Worm (Caenorhabditis elegans) whole organism, dauer: Measurements from ENCODE around the gene srlf-36.

Experiments used
- unc-62 ChIP-seq: sonication (generic microtip); optimal IDR thresholded peaks from 2 replicates; lab custom pipeline; 2017; ENCODE audit warnings: missing biosample characterization, missing genetic modification reagents, missing genetic modification characterization

The srlf-36 gene

DNA sequence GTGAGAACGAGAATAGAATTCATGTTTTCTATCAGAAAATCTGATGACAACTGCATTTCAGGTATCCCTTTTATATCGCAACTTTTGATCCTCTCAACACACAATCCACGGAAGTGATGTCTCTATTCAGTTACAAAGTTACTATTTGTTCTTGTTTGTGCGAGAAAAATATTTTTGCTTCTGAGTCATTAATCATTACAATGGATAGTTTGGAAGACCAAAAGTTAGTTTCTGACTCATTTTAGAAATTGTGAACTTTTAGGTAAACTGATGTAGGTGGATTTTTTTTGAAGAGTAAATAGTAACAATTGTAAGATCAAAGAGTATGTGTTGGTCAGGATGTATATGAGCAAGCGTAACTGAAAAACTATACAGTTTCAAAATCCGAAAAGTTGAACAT is at the start of gene srlf-36:
Gene srlf-36, minus strand, starts transcription at position 101 of the 400 bp plus-strand sequence.
- TF ChIP-seq unc-62 = no peak

DNA sequence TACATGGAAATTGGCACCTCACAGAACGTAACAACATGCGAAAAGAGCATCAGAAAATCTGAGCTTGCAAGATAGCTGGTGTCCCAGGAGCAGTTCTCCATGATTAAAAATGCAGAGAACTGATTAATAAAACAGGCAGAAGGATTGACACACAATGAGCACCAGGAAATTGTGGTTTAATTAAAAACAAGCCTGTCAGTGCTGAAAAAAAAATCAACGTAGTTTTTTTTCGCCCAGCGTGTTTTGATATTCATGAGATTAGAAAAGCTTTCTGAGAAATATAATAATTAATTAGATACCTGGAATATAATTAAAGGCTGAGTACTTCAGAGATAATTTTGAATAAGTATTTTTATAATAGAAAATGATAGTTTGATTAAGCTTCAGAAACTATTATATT is 48.1 kb upstream of the srlf-36 start, which contains the start of gene srh-246:
Gene srh-246, minus strand, starts transcription at position 101 of the 400 bp plus-strand sequence.
- TF ChIP-seq unc-62 = no peak

DNA sequence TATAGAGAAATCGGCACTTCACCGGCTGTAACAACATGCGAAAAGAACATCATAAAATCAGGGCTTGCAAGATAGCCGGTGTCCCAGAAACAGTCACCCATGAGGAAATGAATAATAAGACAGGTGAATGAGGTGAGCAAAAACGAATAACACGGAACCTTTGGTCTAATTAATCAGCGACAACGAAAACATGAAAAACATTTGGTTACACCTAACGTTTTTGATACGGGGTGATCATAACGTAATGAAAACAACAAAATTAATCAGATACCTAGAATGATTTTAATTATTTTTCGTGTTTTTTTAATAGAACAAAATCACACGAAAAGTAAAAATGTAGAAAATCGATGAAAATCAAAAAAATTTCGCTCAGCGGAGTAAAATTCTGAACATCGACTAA is 46.3 kb upstream of the srlf-36 start, which contains the start of gene srh-245:
Gene srh-245, minus strand, starts transcription at position 101 of the 400 bp plus-strand sequence.
- TF ChIP-seq unc-62 = no peak

DNA sequence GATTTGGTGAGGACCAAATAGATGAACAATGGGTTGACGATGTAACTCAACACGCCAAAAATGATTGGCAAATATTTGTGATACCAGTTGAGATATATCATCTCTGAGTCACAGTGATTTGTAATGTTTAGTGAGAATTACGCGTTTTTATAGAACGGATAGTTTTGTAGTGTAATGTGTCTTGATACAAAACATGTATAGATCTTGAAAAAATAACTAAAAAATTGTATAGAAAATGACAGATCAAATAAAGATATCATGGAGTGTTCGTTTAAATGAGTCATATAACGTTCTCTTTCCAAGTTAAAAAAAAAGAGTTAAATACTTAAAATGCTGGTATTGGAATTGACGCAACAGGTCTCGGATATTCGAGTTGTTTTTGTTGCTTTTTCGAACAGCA is 44.8 kb upstream of the srlf-36 start, which contains the start of gene srj-6:
Gene srj-6, minus strand, starts transcription at position 101 of the 400 bp plus-strand sequence.
- no peak for TF ChIP-seq unc-62

DNA sequence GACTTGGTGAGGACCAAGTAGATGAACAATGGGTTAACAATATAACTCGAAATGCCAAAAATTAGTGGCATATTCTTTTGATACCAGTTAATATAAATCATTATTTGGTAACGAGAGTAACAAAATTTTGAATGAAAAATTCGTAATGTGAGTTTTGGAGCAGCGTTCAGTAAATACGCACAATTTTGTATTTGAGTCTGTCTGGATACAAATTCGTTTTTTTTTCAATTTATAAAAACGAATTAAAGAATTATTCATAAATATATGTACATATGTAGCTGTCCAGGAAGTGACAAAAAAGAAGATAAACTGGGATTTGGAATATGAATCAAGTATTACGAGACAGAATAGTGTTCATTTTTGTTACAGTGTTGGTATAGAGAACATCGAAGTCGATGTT is 43.4 kb upstream of the srlf-36 start, which contains the start of gene srj-5:
Gene srj-5, minus strand, starts transcription at position 101 of the 400 bp plus-strand sequence.
- no peak for TF ChIP-seq unc-62

DNA sequence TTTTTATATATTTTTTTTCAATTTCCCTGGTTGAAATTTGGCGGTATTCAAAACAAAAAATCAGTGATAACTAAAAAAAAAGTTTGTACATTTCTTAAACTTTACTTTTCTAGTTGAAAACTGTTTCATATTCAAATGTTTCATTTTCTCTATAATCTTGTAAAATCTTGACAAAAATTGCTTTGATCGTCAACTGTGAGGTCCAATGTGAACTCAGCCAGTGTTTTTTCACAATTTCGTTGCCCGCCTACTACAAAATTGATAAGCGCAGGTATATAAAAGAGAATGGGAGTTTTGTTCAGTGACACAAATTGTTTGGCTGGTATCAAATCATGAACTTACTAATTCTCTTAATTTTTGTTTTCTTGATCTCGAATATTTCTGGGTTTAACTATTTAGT is 37.3 kb upstream of the srlf-36 start, which contains the start of gene ugt-42:
Gene ugt-42, plus strand, starts transcription at position 301 of the 400 bp plus-strand sequence.
- TF ChIP-seq unc-62 = no peak

DNA sequence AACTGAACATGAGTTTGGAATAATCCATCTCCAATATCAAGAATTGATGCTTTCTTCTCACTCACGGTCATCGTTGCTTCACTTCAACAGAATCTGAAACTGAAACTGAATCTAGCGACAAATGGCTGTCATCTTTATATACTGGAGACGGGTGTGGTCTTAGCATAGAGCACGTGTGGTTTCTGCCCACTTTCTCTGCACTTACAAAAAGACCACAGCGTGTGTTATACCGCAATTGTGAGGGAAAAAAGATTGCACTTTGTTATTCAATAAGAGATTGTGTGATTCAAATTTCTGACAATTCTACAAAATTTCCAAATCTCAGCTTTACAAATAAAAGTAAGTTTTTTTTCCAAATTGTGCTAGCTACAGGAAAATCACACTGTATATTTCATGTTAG is 36.6 kb upstream of the srlf-36 start, which contains the start of gene F48G7.12:
Gene F48G7.12, minus strand, starts transcription at position 101 of the 400 bp plus-strand sequence.
- TF ChIP-seq unc-62 = no peak

DNA sequence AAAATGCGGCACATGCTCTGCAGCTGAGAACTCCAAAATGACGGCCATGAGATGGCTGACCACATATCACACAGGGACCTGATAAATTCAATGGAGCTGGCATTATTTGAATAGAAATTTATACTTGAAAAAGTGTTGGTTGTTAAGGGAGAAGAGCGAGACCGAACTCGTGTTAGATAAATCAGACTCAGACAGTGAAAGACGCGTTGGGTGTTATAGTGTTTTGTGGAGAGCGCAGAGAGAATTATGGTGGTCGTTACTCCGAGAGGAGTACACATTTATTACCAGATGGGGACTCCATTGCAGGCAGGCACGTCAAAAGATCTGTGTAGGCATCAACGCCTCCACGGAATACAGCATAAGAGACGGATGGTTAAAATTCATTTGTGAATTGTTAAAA is 33.2 kb upstream of the srlf-36 start, which contains the start of gene nhr-190:
Gene nhr-190, minus strand, starts transcription at position 175 of the 400 bp plus-strand sequence.
- no peak for TF ChIP-seq unc-62

DNA sequence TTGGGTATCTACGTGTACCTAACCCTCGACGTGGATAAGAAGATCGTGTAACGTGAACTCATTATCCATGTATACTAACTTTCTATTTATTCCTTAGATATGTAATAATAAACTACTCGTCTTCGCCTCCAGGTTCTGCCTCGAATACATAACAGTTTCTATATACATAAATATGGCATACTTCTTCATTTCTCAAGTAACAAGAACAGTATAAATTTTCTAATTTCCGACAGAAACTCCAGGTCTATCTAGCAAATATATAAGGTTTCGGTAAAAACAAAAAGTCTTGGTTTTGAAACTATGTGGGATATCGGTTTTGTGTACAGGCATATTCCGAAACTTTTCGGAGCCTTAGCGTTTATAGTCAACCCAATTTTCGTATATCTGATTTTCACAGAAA is 28.8 kb upstream of the srlf-36 start, which contains the start of gene srj-37:
Gene srj-37, plus strand, starts transcription at position 301 of the 400 bp plus-strand sequence.
- no peak for TF ChIP-seq unc-62

DNA sequence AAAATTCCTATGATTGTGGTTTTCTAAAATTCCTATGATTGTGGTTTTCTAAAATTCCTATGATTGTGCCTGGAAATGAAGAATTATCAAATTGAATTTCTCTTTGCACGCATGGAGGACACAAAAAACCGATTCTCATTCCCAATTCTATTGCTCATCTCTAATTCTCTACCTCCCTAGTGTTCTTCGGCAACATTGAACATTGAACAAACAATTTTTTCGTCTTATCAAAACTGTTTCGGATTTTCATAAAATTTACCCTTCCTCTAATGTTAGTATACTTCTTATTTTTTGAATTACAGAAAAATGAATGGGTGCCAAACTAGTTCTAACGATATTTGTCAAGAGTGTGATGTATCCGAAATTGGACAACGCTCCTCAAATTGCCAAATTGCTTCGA is 26.7 kb upstream of the srlf-36 start, which contains the start of gene pals-31:
Gene pals-31, plus strand, starts transcription at position 301 of the 400 bp plus-strand sequence.
- no peak for TF ChIP-seq unc-62

DNA sequence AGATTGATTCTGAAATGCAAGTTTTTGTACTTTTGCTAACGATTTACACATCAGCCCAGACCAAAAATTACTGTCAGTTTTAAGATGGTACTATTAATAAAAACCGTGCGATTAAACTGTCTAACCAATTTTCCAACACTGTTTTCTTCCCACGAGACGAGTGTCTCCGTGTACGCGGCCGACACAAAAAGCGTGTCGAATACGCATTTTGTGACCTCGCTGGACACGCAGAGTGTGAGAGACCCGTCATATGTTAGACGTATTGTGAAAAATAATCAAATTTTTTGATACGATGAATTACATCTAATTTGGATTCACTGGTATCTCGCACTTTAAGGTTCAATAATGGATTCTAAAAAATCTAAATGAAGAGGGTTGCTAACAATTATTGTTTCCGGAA is 26.1 kb upstream of the srlf-36 start:
- TF ChIP-seq unc-62 = no peak

DNA sequence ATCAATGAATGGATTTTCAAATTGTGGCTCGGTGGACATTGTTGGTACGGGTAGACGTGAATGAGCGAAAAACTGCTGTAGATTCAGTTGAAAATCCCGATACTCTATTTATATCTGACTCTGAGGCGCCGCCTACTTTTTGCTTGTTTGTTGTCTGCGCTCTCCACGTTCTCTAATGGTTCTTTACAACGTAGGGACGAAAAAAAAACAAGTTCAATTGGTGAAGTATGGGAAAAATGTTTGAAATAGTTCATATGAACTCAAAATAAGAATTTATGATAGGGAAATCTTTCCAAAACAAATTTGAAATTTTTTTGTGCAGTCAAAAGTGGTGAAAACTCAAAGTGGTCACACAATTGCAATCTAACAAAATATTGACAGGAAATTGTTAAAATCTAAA is 25.3 kb upstream of the srlf-36 start, which contains the start of gene F48G7.10:
Gene F48G7.10, minus strand, starts transcription at position 101 of the 400 bp plus-strand sequence.
- no peak for TF ChIP-seq unc-62

DNA sequence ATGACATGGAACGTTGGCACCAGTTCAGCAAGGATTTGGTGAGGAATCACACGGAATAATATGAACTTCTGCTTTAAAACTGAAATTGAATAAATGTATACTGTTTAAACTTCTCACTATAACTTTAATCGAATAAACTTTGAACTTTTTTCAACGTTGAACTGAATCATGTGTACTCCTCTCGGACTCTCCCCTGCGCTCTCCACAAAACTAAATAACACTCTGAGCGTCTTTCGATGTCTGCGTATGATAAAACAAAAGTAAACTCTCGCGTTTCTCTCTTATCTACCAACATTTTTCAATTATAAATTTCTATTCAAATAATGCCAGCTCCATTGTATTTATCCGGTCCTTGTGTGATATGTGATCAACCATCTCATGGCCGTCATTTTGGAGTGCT is 22.3 kb upstream of the srlf-36 start:
- no peak for TF ChIP-seq unc-62

DNA sequence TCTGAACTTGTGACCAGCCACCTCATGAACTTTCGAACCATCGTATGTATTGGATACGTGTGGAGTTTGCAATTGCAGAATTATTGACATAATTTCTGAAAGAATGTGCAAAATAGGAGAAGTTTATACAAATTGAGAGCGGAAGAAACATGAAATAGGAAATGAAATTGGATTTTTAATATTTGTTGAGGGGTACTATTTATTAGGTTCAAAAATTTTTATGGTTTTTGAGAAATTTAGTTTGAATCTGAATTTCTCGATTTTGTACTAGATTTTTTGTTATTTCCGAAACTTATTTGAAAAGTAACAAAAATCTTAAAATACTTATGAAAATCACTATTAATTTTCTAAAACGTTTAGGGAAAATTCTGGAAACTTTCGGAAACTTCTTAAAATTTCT is 19.0 kb upstream of the srlf-36 start, which contains the start of gene F48G7.9:
Gene F48G7.9, minus strand, starts transcription at position 101 of the 400 bp plus-strand sequence.
- no peak for TF ChIP-seq unc-62

DNA sequence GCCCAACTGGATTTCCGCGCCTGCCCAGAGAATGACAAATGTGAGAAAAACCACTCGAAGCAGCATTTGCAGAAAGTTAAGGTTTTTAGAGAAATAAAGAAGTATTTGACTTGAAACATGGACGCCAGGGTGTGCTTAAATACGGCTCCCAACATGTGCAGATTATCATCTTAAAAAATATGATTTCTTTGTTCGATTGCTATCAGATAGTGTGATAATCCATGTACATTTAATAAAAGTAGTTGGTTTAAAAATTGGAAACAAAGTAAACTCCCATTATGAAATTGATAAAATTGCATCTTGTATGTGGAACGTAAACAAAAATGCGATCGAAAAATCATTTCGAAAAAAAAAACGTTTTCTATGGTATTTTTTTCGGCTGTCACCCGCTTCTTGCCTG is 18.0 kb upstream of the srlf-36 start, which contains the start of gene F48G7.8:
Gene F48G7.8, minus strand, starts transcription at position 101 of the 400 bp plus-strand sequence.
- no peak for TF ChIP-seq unc-62

DNA sequence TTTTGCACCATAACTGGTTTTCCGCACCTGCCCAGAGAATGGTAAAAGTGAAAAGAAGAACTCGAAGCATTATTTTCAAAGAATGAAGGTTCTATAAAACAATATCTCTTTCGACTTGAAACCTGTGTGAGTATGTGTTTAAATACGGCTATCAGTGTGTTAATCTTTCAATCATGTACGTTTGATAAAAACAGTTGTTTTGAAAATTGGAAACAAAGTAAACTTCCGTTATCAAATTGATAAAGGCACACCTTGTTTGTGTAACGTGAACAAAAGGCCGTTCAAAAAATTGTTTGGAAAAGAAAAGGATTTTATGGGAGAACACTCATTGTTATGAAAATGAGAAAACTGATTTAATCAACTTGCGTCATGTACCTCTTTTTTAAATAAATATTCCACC is 16.8 kb upstream of the srlf-36 start, which contains the start of gene F48G7.7:
Gene F48G7.7, minus strand, starts transcription at position 101 of the 400 bp plus-strand sequence.
- no peak for TF ChIP-seq unc-62

DNA sequence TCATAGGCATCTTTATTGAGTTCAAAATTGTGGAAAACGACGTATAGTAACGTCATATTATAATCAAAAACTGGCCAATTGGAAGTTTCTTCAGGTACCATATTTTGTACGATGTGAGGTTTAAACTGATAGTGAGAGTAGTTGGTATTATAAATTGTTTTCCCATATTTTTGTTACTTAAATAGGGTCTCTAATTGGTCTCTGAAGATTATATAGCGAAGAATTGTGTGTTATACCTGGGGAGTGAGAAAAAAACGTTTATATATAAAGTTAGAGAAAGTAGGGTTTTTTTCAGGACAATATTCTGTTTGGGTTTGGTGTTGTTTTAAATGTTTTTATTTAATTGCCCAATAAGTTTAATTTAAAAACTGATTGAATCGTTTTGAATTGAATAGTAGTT is 15.4 kb upstream of the srlf-36 start, which contains the start of gene srt-17:
Gene srt-17, minus strand, starts transcription at position 101 of the 400 bp plus-strand sequence.
- no peak for TF ChIP-seq unc-62

DNA sequence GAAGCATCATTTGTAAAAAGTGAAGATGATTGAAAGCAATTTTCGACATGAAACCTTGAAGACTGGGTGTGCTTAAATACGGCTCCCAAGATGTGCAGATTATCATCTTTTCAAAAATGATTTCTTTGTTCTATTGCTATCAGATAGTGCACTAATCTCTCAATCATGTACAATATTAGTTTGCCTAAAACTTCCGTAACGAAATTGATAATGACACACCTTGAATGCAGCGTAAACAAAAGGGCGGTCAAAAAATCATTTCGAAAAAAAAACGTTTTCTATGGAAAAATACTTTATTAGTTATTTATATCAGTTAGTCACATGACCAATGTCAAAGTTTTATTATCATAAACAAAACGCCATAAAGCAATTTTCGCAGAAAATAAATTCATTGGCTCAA is 13.3 kb upstream of the srlf-36 start, which contains the start of gene F48G7.5:
Gene F48G7.5, minus strand, starts transcription at position 34 of the 400 bp plus-strand sequence.
- no peak for TF ChIP-seq unc-62
